Worm (Caenorhabditis elegans): ENCODE results near the gene R01H2.7.

DNA sequence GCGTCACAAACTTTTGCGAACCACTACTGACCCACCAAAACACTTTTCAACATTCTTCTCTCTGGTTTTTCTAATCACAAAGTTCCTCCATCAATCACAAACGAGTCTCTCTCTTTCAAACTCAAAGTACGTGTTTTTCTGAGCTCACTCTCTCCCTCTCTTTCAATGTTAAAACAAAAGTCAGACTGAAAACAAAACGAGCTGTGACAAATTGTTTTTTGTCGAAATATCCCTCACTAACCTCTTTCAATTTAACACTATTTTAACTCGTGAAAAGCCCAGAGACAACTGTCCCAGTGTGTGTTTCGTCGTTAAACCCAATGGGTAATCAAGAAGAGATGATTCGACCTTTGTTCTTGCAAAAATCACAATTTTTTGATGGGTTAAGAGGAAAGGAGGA, 57.5 kb downstream of the R01H2.7 start:
- TF ChIP-seq ama-1 (optimal IDR thresholded peaks at IDR 0.05) (no peak), efl-1 (optimal IDR thresholded peaks at IDR 0.05) (peak; percentile 11 to 35), efl-1 (GFP tag; optimal IDR thresholded peaks at IDR 0.05 in 1 of 2) (no peak), C16A3.4 (tag; optimal IDR thresholded peaks at IDR 0.05) (peak; percentile 32), ces-1 (GFP tag; optimal IDR thresholded peaks at IDR 0.05) (no peak), ceh-90 (tag; optimal IDR thresholded peaks at IDR 0.05) (no peak), nhr-12 (tag; optimal IDR thresholded peaks at IDR 0.05) (no peak), lsy-2 (tag; optimal IDR thresholded peaks at IDR 0.05) (peak; percentile 63 to 89), fkh-10 (GFP tag; optimal IDR thresholded peaks at IDR 0.05) (no peak)

Measured in whole organism, L1 larva.